Worm (Caenorhabditis elegans): ENCODE measurements around the gene unc-49.

unc-49 gene

ce11 chrIII:10486455-10486854 lies 34.1 kb upstream of the unc-49 start:
- no peak for TF ChIP-seq mep-1 (tag; optimal IDR thresholded peaks at IDR 0.05)

- TF ChIP-seq unc-39 (tag; optimal IDR thresholded peaks at IDR 0.05), result no peak
- no peak for TF ChIP-seq blmp-1 (tag; optimal IDR thresholded peaks at IDR 0.05)
- TF ChIP-seq nhr-12 (tag; optimal IDR thresholded peaks at IDR 0.05), result no peak
- no peak for TF ChIP-seq zip-8 (tag; optimal IDR thresholded peaks at IDR 0.05)
- TF ChIP-seq elt-3 (tag; optimal IDR thresholded peaks at IDR 0.05), result no peak
- no peak for TF ChIP-seq pha-4 (tag; optimal IDR thresholded peaks at IDR 0.05)
- TF ChIP-seq ham-2 (GFP tag; optimal IDR thresholded peaks at IDR 0.05), result no peak
Observed at ce11 chrIII:10488052-10488451, 32.5 kb upstream of the unc-49 start, which contains the start of gene ptr-25. ptr-25 (plus strand) TSS chrIII:10488124.

ce11 chrIII:10503753-10504152 lies 16.8 kb upstream of the unc-49 start, which contains the start of gene rab-33:
rab-33 (minus strand) TSS chrIII:10503853.
- TF ChIP-seq lin-32 (GFP tag; optimal IDR thresholded peaks at IDR 0.05) (no peak), unc-62 (GFP tag; optimal IDR thresholded peaks at IDR 0.05) (no peak), hlh-1 (tag; optimal IDR thresholded peaks at IDR 0.05) (no peak), ztf-11 (tag; optimal IDR thresholded peaks at IDR 0.05) (no peak), elt-1 (tag; optimal IDR thresholded peaks at IDR 0.05; ENCODE audit: borderline replicate concordance, insufficient read depth) (no peak), zip-8 (tag; optimal IDR thresholded peaks at IDR 0.05) (no peak), ces-1 (GFP tag; optimal IDR thresholded peaks at IDR 0.05) (no peak), nhr-12 (tag; optimal IDR thresholded peaks at IDR 0.05) (no peak), sem-2 (GFP tag; optimal IDR thresholded peaks at IDR 0.05) (no peak), elt-3 (tag; optimal IDR thresholded peaks at IDR 0.05) (no peak), mab-5 (tag; optimal IDR thresholded peaks at IDR 0.05) (no peak), ceh-39 (tag; optimal IDR thresholded peaks at IDR 0.05) (no peak), ceh-43 (GFP tag; optimal IDR thresholded peaks at IDR 0.05) (no peak)

ce11 chrIII:10505182-10505581 lies 15.4 kb upstream of the unc-49 start, which contains the start of the genes taf-11.3 and urm-1:
taf-11.3 (minus strand) TSS chrIII:10505250.
urm-1 (plus strand) TSS chrIII:10505480.
- peak; percentile 49 for TF ChIP-seq lin-13 (tag; optimal IDR thresholded peaks at IDR 0.05)
- TF ChIP-seq ceh-39 (tag; optimal IDR thresholded peaks at IDR 0.05), result peak; percentile 49
- no peak for TF ChIP-seq ceh-83 (GFP tag; optimal IDR thresholded peaks at IDR 0.05)
- peak; percentile 75 for TF ChIP-seq mep-1 (tag; optimal IDR thresholded peaks at IDR 0.05)
- peak; percentile 67 for TF ChIP-seq pha-4 (tag; optimal IDR thresholded peaks at IDR 0.05)
- peak; percentile 13 for TF ChIP-seq hlh-1 (tag; optimal IDR thresholded peaks at IDR 0.05)
- no peak for TF ChIP-seq mab-5 (tag; optimal IDR thresholded peaks at IDR 0.05)
- peak; percentile 34 for TF ChIP-seq lsy-2 (tag; optimal IDR thresholded peaks at IDR 0.05)
- TF ChIP-seq ces-1 (GFP tag; optimal IDR thresholded peaks at IDR 0.05), result peak; percentile 77
- TF ChIP-seq unc-120 (tag; optimal IDR thresholded peaks at IDR 0.05; ENCODE audit: poor library complexity, severe bottlenecking), result no peak
- peak; percentile 54 for TF ChIP-seq nhr-237 (tag; optimal IDR thresholded peaks at IDR 0.05)
- TF ChIP-seq tbx-8 (GFP tag; optimal IDR thresholded peaks at IDR 0.05), result no peak
- TF ChIP-seq flh-1 (GFP tag; optimal IDR thresholded peaks at IDR 0.05), result no peak
- TF ChIP-seq drap-1 (GFP tag; optimal IDR thresholded peaks at IDR 0.05), result no peak

ce11 chrIII:10505943-10506698 lies 14.4 kb upstream of the unc-49 start:
- no peak for TF ChIP-seq ceh-83 (GFP tag; optimal IDR thresholded peaks at IDR 0.05)
- no peak for TF ChIP-seq lin-32 (GFP tag; optimal IDR thresholded peaks at IDR 0.05)
- TF ChIP-seq drap-1 (GFP tag; optimal IDR thresholded peaks at IDR 0.05), result no peak
- no peak for TF ChIP-seq sem-2 (GFP tag; optimal IDR thresholded peaks at IDR 0.05)
- TF ChIP-seq lin-13 (tag; optimal IDR thresholded peaks at IDR 0.05), result no peak
- TF ChIP-seq nhr-76 (tag; optimal IDR thresholded peaks at IDR 0.05), result no peak
- no peak for TF ChIP-seq sptf-1 (tag; optimal IDR thresholded peaks at IDR 0.05)
- TF ChIP-seq ztf-11 (tag; optimal IDR thresholded peaks at IDR 0.05), result no peak
- TF ChIP-seq mep-1 (tag; optimal IDR thresholded peaks at IDR 0.05), result no peak
- TF ChIP-seq mab-5 (tag; optimal IDR thresholded peaks at IDR 0.05), result no peak
- TF ChIP-seq nhr-28 (tag; optimal IDR thresholded peaks at IDR 0.05), result no peak
- TF ChIP-seq ceh-39 (tag; optimal IDR thresholded peaks at IDR 0.05), result no peak
- no peak for TF ChIP-seq ham-2 (GFP tag; optimal IDR thresholded peaks at IDR 0.05)
- no peak for TF ChIP-seq nhr-12 (tag; optimal IDR thresholded peaks at IDR 0.05)
- no peak for TF ChIP-seq ces-1 (GFP tag; optimal IDR thresholded peaks at IDR 0.05)
- TF ChIP-seq unc-39 (tag; optimal IDR thresholded peaks at IDR 0.05), result no peak
